Fruit fly (Drosophila melanogaster): ENCODE measurements around the gene CG32572.

The CG32572 gene

DNA sequence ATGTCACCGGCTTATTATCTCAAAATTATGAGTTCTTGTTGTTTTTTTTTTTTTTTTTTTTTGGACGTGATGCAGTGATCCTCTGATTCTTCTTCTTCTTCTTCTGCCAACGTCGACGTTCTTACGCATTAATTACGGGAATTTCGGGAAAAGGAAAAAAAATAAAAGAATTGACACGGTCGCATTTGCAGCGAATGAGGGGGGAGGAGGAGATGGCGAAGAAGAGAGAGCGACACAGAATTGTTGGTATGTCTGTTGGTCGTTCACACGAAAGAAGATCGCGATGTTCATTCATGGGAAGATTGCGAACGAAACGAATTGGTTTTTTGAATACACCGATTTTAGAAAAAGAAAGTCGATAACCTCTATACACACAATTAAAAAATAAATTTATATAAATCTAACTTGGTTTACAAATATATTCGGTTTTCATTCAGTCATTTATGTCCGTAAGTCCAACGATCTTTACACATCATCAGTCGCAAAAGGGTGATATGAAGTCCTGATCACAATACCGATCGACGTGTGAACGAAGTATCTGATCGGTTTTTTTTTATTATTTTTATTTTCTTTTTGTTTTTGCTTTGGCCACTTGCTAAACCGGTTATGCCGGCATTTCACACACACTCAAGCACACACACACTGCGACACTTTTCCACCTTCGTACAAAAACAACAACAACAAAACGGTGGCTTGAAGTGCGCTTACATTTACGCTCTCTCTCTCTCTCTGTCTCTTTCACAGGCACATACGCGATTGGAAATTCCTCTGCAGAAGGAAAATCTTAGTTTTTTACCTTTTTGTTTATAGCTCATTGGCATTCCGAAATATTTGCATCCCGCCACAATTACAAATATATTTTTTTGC is 30.0 kb downstream of the CG32572 start (continued):
- 0 out of 2 replicates have a peak, but pooled peaks have one; percentile 20 for TF ChIP-seq CG31224 (GFP tag; IDR thresholded peaks at IDR 0.05)
- TF ChIP-seq CG12659 (GFP tag; optimal IDR thresholded peaks at IDR 0.05) = peak; percentile 81
- TF ChIP-seq CG9817 (tag; optimal IDR thresholded peaks at IDR 0.05) = peak; percentile 56
- peak; percentile 70 for TF ChIP-seq CG13775 (GFP tag; optimal IDR thresholded peaks at IDR 0.05)
- TF ChIP-seq wek (GFP tag; optimal IDR thresholded peaks at IDR 0.05) = peak; percentile 17
- TF ChIP-seq CG2129 (GFP tag; IDR thresholded peaks at IDR 0.05; ENCODE audit: partially characterized antibody) = no peak
- TF ChIP-seq lilli (GFP tag; optimal IDR thresholded peaks at IDR 0.05) = peak; percentile 65
- TF ChIP-seq Ravus (GFP tag; IDR thresholded peaks at IDR 0.05) = no peak
- no peak for TF ChIP-seq CG11398 (GFP tag; optimal IDR thresholded peaks at IDR 0.05)
- TF ChIP-seq CG31365 (tag; optimal IDR thresholded peaks at IDR 0.05) = peak; percentile 9
- TF ChIP-seq CG13424 (tag; optimal IDR thresholded peaks at IDR 0.05) = peak; percentile 86
- peak; percentile 59 for TF ChIP-seq Chrac-16 (GFP tag; optimal IDR thresholded peaks at IDR 0.05)
- peak; percentile 71 for TF ChIP-seq CG17359 (tag; optimal IDR thresholded peaks at IDR 0.05)
- peak; percentile 80 for TF ChIP-seq phol (tag; optimal IDR thresholded peaks at IDR 0.05)
- peak; percentile 12 to 33 for TF ChIP-seq Pdp1 (GFP tag; optimal IDR thresholded peaks at IDR 0.05)
- TF ChIP-seq sug (tag; optimal IDR thresholded peaks at IDR 0.05) = peak; percentile 69
- TF ChIP-seq ewg (GFP tag; optimal IDR thresholded peaks at IDR 0.05) = peak; percentile 47
- peak; percentile 48 for TF ChIP-seq Usf (GFP tag; optimal IDR thresholded peaks at IDR 0.05)
- TF ChIP-seq sr (GFP tag; IDR thresholded peaks at IDR 0.05) = no peak
- no peak for TF ChIP-seq Neu2 (GFP tag; optimal IDR thresholded peaks at IDR 0.05; ENCODE audit: borderline replicate concordance)
- peak; percentile 63 for TF ChIP-seq CG11695 (GFP tag; IDR thresholded peaks at IDR 0.05)
- TF ChIP-seq Dll (GFP tag; IDR thresholded peaks at IDR 0.05; ENCODE audit: partially characterized antibody) = no peak
- TF ChIP-seq CG12071 (GFP tag; optimal IDR thresholded peaks at IDR 0.05) = peak; percentile 40
- no peak for TF ChIP-seq Dip2 (GFP tag; IDR thresholded peaks at IDR 0.05)
- TF ChIP-seq CG14965 (GFP tag; optimal IDR thresholded peaks at IDR 0.05; ENCODE audit: borderline replicate concordance) = no peak
- TF ChIP-seq Six4 (GFP tag; optimal IDR thresholded peaks at IDR 0.05) = peak; percentile 48
- TF ChIP-seq Eip74EF (GFP tag; optimal IDR thresholded peaks at IDR 0.05) = peak in 1 of 2 experiments; percentile 72
- peak; percentile 66 for TF ChIP-seq Asciz (GFP tag; optimal IDR thresholded peaks at IDR 0.05)
- TF ChIP-seq ci (GFP tag; IDR thresholded peaks at IDR 0.05) = peak; percentile 60; the same call in 1 of the 3 replicates
- TF ChIP-seq CG10565 (GFP tag; optimal IDR thresholded peaks at IDR 0.05) = no peak
- no peak for TF ChIP-seq pita (GFP tag; optimal IDR thresholded peaks at IDR 0.05)
- TF ChIP-seq MTF-1 (GFP tag; optimal IDR thresholded peaks at IDR 0.05; ENCODE audit: borderline replicate concordance) = peak; percentile 47
- TF ChIP-seq Ets97D (GFP tag; optimal IDR thresholded peaks at IDR 0.05) = no peak
- TF ChIP-seq CG7271 (tag; optimal IDR thresholded peaks at IDR 0.05) = no peak
- peak; percentile 11; the same call in 1 of the 3 replicates for TF ChIP-seq B-H1 (GFP tag; IDR thresholded peaks at IDR 0.05)
- no peak for TF ChIP-seq CG5245 (GFP tag; optimal IDR thresholded peaks at IDR 0.05)
- TF ChIP-seq tap (tag; optimal IDR thresholded peaks at IDR 0.05) = peak; percentile 75
- no peak for TF ChIP-seq Bgb (GFP tag; IDR thresholded peaks at IDR 0.05; ENCODE audit: partially characterized antibody)
- TF ChIP-seq NC2α (GFP tag; optimal IDR thresholded peaks at IDR 0.05) = no peak
- peak; percentile 4 for TF ChIP-seq CG1832 (GFP tag; optimal IDR thresholded peaks at IDR 0.05)
- TF ChIP-seq Adf1 (GFP tag; IDR thresholded peaks at IDR 0.05) = no peak
- TF ChIP-seq Dek (tag; optimal IDR thresholded peaks at IDR 0.05) = peak; percentile 67
- TF ChIP-seq sisA (GFP tag; IDR thresholded peaks at IDR 0.05) = no peak
- TF ChIP-seq CG11504 (tag; optimal IDR thresholded peaks at IDR 0.05) = peak; percentile 80
- TF ChIP-seq HmgD (GFP tag; optimal IDR thresholded peaks at IDR 0.05) = no peak
- peak; percentile 81 for TF ChIP-seq CG10147 (GFP tag; optimal IDR thresholded peaks at IDR 0.05)
- TF ChIP-seq CG12236 (GFP tag; optimal IDR thresholded peaks at IDR 0.05) = no peak
